Worm (Caenorhabditis elegans) whole organism, mixed stage, embryonic: ENCODE data around the gene F20A1.4.

Source experiments
- ceh-83 ChIP-seq: fragments of 200-800 bp; sonication (Bioruptor generic); optimal IDR thresholded peaks from 2 replicates; lab custom pipeline; 2018; ENCODE audit warnings: mild to moderate bottlenecking, missing genetic modification characterization, missing compliant biosample characterization
- lin-13 ChIP-seq: fragments of 150-350 bp; optimal IDR thresholded peaks from 2 replicates; lab custom pipeline; 2014; ENCODE audit warnings: missing biosample characterization, missing genetic modification characterization
- mep-1 ChIP-seq: fragments of 150-350 bp; optimal IDR thresholded peaks from 2 replicates; lab custom pipeline; 2017; ENCODE audit warnings: missing biosample characterization, missing genetic modification reagents, missing genetic modification characterization, inconsistent platforms
- nhr-12 ChIP-seq: fragments of 150-350 bp; optimal IDR thresholded peaks from 2 replicates; lab custom pipeline; 2014; ENCODE audit warnings: missing biosample characterization, missing genetic modification characterization
- pha-4 ChIP-seq: fragments of 150-350 bp; optimal IDR thresholded peaks from 2 replicates; lab custom pipeline; 2018; ENCODE audit warnings: missing biosample characterization, missing genetic modification reagents, missing genetic modification characterization
- snpc-4 ChIP-seq: fragments of 150-350 bp; optimal IDR thresholded peaks from 2 replicates; lab custom pipeline; 2014; ENCODE audit warnings: missing biosample characterization, missing genetic modification characterization
- unc-120 ChIP-seq: sonication (generic microtip); optimal IDR thresholded peaks from 2 replicates; lab custom pipeline; 2017; ENCODE audit warnings: missing genetic modification characterization, missing compliant biosample characterization; ENCODE audit not compliant: poor library complexity, severe bottlenecking
- unc-39 ChIP-seq: fragments of 150-350 bp; optimal IDR thresholded peaks from 2 replicates; lab custom pipeline; 2014; ENCODE audit warnings: missing biosample characterization, missing genetic modification characterization
- unc-62 ChIP-seq: fragments of 150-350 bp; optimal IDR thresholded peaks from 2 replicates; lab custom pipeline; 2014; ENCODE audit warnings: missing biosample characterization, missing genetic modification reagents, missing genetic modification characterization

- TF ChIP-seq lin-13 (tag; lab: Kevin White, UChicago) (no peak), unc-39 (tag; lab: Kevin White, UChicago) (no peak), mep-1 (no peak), unc-62 (GFP tag; lab: Kevin White, UChicago) (no peak), pha-4 (tag; lab: Kevin White, UChicago) (no peak), unc-120 (tag; lab: Kevin White, UChicago) (no peak), nhr-12 (tag; lab: Kevin White, UChicago) (no peak), snpc-4 (tag; lab: Kevin White, UChicago) (no peak), ceh-83 (GFP tag; lab: Kevin White, UChicago) (no peak)
Observed at ce11 chrV:6971567-6971966, 50.1 kb downstream of the F20A1.4 start, which contains the start of gene srx-59.
